Worm (Caenorhabditis elegans): Measurements from ENCODE around the gene C46C11.4.

Gene C46C11.4

DNA sequence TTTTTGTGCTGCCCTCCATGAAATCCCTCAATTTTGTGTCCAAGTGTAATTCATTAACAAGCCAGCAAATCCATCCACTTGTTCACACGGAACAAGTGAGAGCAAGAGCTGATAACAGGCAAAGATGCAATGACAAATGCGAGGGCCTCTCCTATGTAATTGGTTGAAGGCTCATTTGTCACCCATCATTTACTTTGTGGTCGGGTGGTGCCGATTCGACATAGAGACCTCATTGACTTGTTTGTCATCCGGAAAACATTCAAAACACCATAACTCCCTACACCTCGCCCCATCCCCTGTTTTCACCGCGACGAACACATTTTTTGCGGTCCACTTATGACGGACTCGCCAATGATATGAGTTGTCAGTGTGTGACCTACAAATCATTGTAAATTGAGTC, 4.4 kb upstream of the C46C11.4 start:
- no peak for TF ChIP-seq nhr-28 (tag; optimal IDR thresholded peaks at IDR 0.05)
- no peak for TF ChIP-seq swsn-7 (tag; optimal IDR thresholded peaks at IDR 0.05)
- no peak for TF ChIP-seq snpc-4 (tag; optimal IDR thresholded peaks at IDR 0.05)
- TF ChIP-seq zip-4 (GFP tag; optimal IDR thresholded peaks at IDR 0.05): no peak
- no peak for TF ChIP-seq F16B12.6 (tag; optimal IDR thresholded peaks at IDR 0.05)
- TF ChIP-seq fos-1 (tag; optimal IDR thresholded peaks at IDR 0.05): no peak
- no peak for TF ChIP-seq nhr-20 (tag; optimal IDR thresholded peaks at IDR 0.05)
- TF ChIP-seq sup-37 (GFP tag; optimal IDR thresholded peaks at IDR 0.05): no peak
- no peak for TF ChIP-seq lir-3 (tag; optimal IDR thresholded peaks at IDR 0.05; ENCODE audit: poor library complexity)

DNA sequence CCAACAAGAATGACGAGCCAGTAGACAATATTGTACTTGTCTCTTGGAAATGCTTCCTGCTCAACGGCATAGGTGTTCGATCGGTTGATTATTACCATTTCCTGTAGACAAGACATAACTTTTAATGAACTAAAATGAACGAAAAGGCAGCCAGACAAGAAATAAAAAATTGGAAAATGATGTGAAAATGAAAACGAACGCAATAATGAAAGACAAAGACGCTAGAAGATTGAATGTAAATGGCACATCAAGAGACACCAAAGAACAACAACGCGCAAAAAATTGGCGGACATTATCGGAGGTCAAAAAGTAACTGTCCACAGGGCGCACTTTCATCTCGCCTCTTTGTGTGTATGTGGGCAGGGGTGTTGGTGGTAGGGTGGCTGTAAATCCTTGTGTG, 2.1 kb upstream of the C46C11.4 start, which contains the start of gene ent-5:
Gene ent-5 (minus strand): TSS at position 101 of the 400 bp plus-strand sequence.
- TF ChIP-seq egl-27 (tag; optimal IDR thresholded peaks at IDR 0.05) (no peak), nhr-71 (tag; optimal IDR thresholded peaks at IDR 0.05) (no peak), ceh-88 (GFP tag; IDR thresholded peaks at IDR 0.05) (no peak), fkh-4 (tag; optimal IDR thresholded peaks at IDR 0.05; ENCODE audit: borderline replicate concordance) (no peak)

DNA sequence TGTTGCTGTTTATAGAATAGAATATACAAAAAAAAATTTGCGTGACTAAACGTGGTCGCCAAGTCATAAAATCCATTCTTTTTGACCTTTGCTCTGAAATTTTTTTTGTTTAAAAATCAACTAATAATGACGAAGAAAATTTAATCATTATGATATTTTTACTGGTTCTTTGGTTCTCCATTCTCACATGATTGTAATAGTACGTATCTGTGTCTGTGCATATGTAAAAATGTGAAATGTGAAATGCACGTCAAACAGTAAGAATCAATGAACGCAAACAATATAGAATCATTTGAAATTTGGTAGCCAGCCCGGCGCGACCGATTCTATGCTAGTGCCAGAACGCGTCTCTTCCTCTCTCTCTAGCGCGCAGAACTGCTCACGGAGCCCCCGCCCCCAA, 10.2 kb downstream of the C46C11.4 start, which contains the start of gene hosl-1:
Gene hosl-1 (plus strand): TSS at position 301 of the 400 bp plus-strand sequence.
- TF ChIP-seq unc-86 (tag; optimal IDR thresholded peaks at IDR 0.05) (no peak), C16A3.4 (tag; optimal IDR thresholded peaks at IDR 0.05) (no peak)

DNA sequence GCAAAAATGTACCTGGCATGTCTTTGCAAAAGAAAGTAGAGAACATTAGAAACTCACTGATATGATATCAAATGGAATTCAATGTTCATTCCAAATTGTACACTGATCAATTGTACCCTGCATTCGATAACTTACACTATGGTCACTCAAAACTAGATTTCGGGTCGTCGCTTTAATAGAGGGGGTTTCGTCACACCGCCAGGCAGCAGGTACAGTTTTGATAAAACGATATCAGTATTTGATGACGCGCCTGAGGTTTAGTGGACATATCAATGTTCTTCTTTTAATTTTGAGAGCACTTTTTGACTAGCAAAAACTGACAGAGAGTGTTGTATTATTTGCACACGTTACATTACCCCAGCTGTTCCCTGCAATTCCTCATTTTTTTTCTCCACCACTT, 10.9 kb downstream of the C46C11.4 start:
- no peak for TF ChIP-seq ceh-63 (GFP tag; optimal IDR thresholded peaks at IDR 0.05)
- peak in 1 of 6 experiments; percentile 4 for TF ChIP-seq elt-3 (tag; optimal IDR thresholded peaks at IDR 0.05)
- TF ChIP-seq elt-2 (tag; optimal IDR thresholded peaks at IDR 0.05): peak; percentile 48

DNA sequence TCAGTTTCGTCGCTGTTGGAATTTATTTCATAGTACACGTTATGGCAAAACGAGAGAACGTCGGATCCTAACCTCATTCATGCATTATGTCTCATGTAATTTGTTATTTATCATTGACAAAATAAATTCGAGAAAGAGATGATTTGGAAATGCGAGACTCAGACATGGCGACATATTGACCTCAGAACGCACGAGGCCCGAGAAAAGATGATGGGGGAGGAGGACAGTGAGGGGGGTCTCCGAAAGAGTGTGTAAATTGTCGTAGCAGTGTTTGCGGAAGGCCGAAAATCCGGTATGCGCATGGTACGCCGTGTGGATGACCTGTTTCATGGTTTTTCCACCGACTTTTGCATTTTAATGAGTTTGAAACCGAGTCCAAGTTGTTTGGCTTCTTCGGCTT, 11.4 kb downstream of the C46C11.4 start:
- TF ChIP-seq sox-4 (tag; optimal IDR thresholded peaks at IDR 0.05) (no peak), C16A3.4 (tag; optimal IDR thresholded peaks at IDR 0.05) (peak; percentile 43), lin-13 (GFP tag; optimal IDR thresholded peaks at IDR 0.05) (peak; percentile 13), elt-2 (tag; optimal IDR thresholded peaks at IDR 0.05) (no peak), fkh-8 (tag; optimal IDR thresholded peaks at IDR 0.05) (peak; percentile 21), tbx-2 (tag; optimal IDR thresholded peaks at IDR 0.05) (peak; percentile 46), lin-35 (GFP tag; optimal IDR thresholded peaks at IDR 0.05) (peak; percentile 13 to 40), nhr-76 (tag; optimal IDR thresholded peaks at IDR 0.05) (no peak), nhr-20 (tag; optimal IDR thresholded peaks at IDR 0.05) (peak; percentile 75), vab-15 (tag; optimal IDR thresholded peaks at IDR 0.05) (peak; percentile 17), mef-2 (tag; optimal IDR thresholded peaks at IDR 0.05) (no peak), dpl-1 (GFP tag; optimal IDR thresholded peaks at IDR 0.05) (peak; percentile 2 to 26 (median 8)), unc-86 (tag; optimal IDR thresholded peaks at IDR 0.05) (peak; percentile 18), blmp-1 (tag; optimal IDR thresholded peaks at IDR 0.05) (peak; percentile 59), hlh-17 (GFP tag; optimal IDR thresholded peaks at IDR 0.05; ENCODE audit: borderline replicate concordance) (no peak), mdl-1 (tag; optimal IDR thresholded peaks at IDR 0.05) (peak in 1 of 2 experiments; percentile 89), nhr-84 (tag; optimal IDR thresholded peaks at IDR 0.05) (no peak), xbp-1 (tag; optimal IDR thresholded peaks at IDR 0.05) (peak; percentile 66), pax-3 (tag; optimal IDR thresholded peaks at IDR 0.05) (no peak), egl-27 (tag; optimal IDR thresholded peaks at IDR 0.05) (no peak), lsy-2 (tag; optimal IDR thresholded peaks at IDR 0.05) (peak; percentile 34 to 64), jun-1 (tag; optimal IDR thresholded peaks at IDR 0.05) (no peak), egl-13 (tag; optimal IDR thresholded peaks at IDR 0.05) (peak; percentile 23), nhr-71 (tag; optimal IDR thresholded peaks at IDR 0.05) (peak; percentile 68), ceh-8 (GFP tag; optimal IDR thresholded peaks at IDR 0.05) (no peak), Y116A8C.19 (tag; optimal IDR thresholded peaks at IDR 0.05; ENCODE audit: borderline replicate concordance) (no peak), unc-30 (tag; optimal IDR thresholded peaks at IDR 0.05) (no peak), dsc-1 (tag; optimal IDR thresholded peaks at IDR 0.05) (peak; percentile 32), ceh-82 (tag; optimal IDR thresholded peaks at IDR 0.05) (peak in 1 of 3 experiments; percentile 49), efl-1 (optimal IDR thresholded peaks at IDR 0.05) (peak; percentile 11 to 37), efl-1 (GFP tag; optimal IDR thresholded peaks at IDR 0.05 in 1 of 2) (peak in 1 of 2 experiments; percentile 9), nhr-237 (tag; optimal IDR thresholded peaks at IDR 0.05) (no peak)

All from whole organism, L1 larva.